Worm (Caenorhabditis elegans) whole organism, mixed stage, embryonic: ENCODE results near the gene R01H2.8.

ENCODE experiments used
- M03D4.4 ChIP-seq: sonication (generic microtip); optimal IDR thresholded peaks from 2 replicates; lab custom pipeline; 2017; ENCODE audit warnings: mild to moderate bottlenecking, missing genetic modification characterization, missing compliant biosample characterization
- blmp-1 ChIP-seq: fragments of 150-350 bp; optimal IDR thresholded peaks from 2 replicates; lab custom pipeline; 2014; ENCODE audit warnings: missing biosample characterization, missing genetic modification characterization
- lsy-2 ChIP-seq: fragments of 150-350 bp; optimal IDR thresholded peaks from 2 replicates; lab custom pipeline; 2014; ENCODE audit warnings: missing biosample characterization, missing genetic modification characterization
- nhr-12 ChIP-seq: fragments of 150-350 bp; optimal IDR thresholded peaks from 2 replicates; lab custom pipeline; 2014; ENCODE audit warnings: missing biosample characterization, missing genetic modification characterization
- nhr-237 ChIP-seq: fragments of 150-350 bp; optimal IDR thresholded peaks from 2 replicates; lab custom pipeline; 2014; ENCODE audit warnings: missing biosample characterization, missing genetic modification characterization
- nhr-28 ChIP-seq: fragments of 150-350 bp; optimal IDR thresholded peaks from 2 replicates; lab custom pipeline; 2014; ENCODE audit warnings: missing biosample characterization, missing genetic modification characterization
- unc-39 ChIP-seq: fragments of 150-350 bp; optimal IDR thresholded peaks from 2 replicates; lab custom pipeline; 2014; ENCODE audit warnings: missing biosample characterization, missing genetic modification characterization
- unc-62 ChIP-seq: fragments of 150-350 bp; optimal IDR thresholded peaks from 2 replicates; lab custom pipeline; 2014; ENCODE audit warnings: missing biosample characterization, missing genetic modification reagents, missing genetic modification characterization
- zip-8 ChIP-seq: fragments of 150-350 bp; optimal IDR thresholded peaks from 2 replicates; lab custom pipeline; 2014; ENCODE audit warnings: missing biosample characterization, missing genetic modification characterization

ce11 chrIII:7081488-7081887 is 12.6 kb downstream of the R01H2.8 start:
- no peak for TF ChIP-seq blmp-1 (tag; lab: Kevin White, UChicago)
- TF ChIP-seq nhr-28 (tag; lab: Kevin White, UChicago), result no peak
- TF ChIP-seq nhr-12 (tag; lab: Kevin White, UChicago), result no peak
- no peak for TF ChIP-seq unc-62 (GFP tag; lab: Kevin White, UChicago)
- no peak for TF ChIP-seq nhr-237
- TF ChIP-seq M03D4.4 (tag; lab: Kevin White, UChicago), result no peak
- TF ChIP-seq unc-39 (tag; lab: Kevin White, UChicago), result no peak
- no peak for TF ChIP-seq zip-8 (tag; lab: Kevin White, UChicago)
- TF ChIP-seq lsy-2 (tag; lab: Kevin White, UChicago), result no peak
